Fruit fly (Drosophila melanogaster) whole organism, embryonic: Measurements from ENCODE around the gene CG7889.

Experiments used
- ATbp ChIP-seq: fragments of 200-800 bp; sonication (Bioruptor generic); optimal IDR thresholded peaks from 2 replicates; lab custom pipeline; 2017; ENCODE audit warnings: missing biosample characterization, mild to moderate bottlenecking, missing genetic modification characterization, missing genetic modification reagents
- Aef1 ChIP-seq: fragments of 200-800 bp; sonication (Bioruptor generic); IDR thresholded peaks from 3 replicates; pipeline ENCODE4 v1.3.6; 2022; ENCODE audit warnings: missing biosample characterization, missing genetic modification characterization
- Asciz ChIP-seq: fragments of 200-800 bp; sonication (Bioruptor generic); optimal IDR thresholded peaks from 2 replicates; lab custom pipeline; 2017; ENCODE audit warnings: missing biosample characterization, mild to moderate bottlenecking, missing genetic modification characterization, missing genetic modification reagents
- C15 ChIP-seq: fragments of 200-800 bp; sonication (Bioruptor generic); IDR thresholded peaks from 3 replicates; pipeline ENCODE4 v1.3.6; 2022; ENCODE audit warnings: missing biosample characterization, missing genetic modification characterization
- CG10209 ChIP-seq: fragments of 200-800 bp; sonication (Bioruptor generic); optimal IDR thresholded peaks from 3 replicates; lab custom pipeline; 2017; ENCODE audit warnings: missing biosample characterization, mild to moderate bottlenecking, missing genetic modification characterization, missing genetic modification reagents
- CG10565 ChIP-seq: fragments of 200-800 bp; sonication (Bioruptor generic); optimal IDR thresholded peaks from 3 replicates; lab custom pipeline; 2016; ENCODE audit warnings: missing biosample characterization, mild to moderate bottlenecking, missing genetic modification characterization
- CG10654 ChIP-seq: fragments of 200-800 bp; sonication (Bioruptor generic); optimal IDR thresholded peaks from 2 replicates; lab custom pipeline; 2016; ENCODE audit warnings: missing biosample characterization, missing genetic modification characterization
- CG11093 ChIP-seq: fragments of 200-800 bp; sonication (Bioruptor generic); IDR thresholded peaks from 3 replicates; pipeline ENCODE4 v1.3.6; 2022; ENCODE audit warnings: missing biosample characterization, missing genetic modification characterization
- CG1647 ChIP-seq: fragments of 200-800 bp; sonication (Bioruptor generic); optimal IDR thresholded peaks from 3 replicates; lab custom pipeline; 2016; ENCODE audit warnings: missing biosample characterization, missing genetic modification characterization
- CG1792 ChIP-seq: fragments of 200-800 bp; sonication (Bioruptor generic); optimal IDR thresholded peaks from 2 replicates; lab custom pipeline; 2016; ENCODE audit warnings: missing biosample characterization, missing genetic modification characterization
- CG18011 ChIP-seq: fragments of 200-800 bp; sonication (Bioruptor generic); optimal IDR thresholded peaks from 2 replicates; lab custom pipeline; 2017; ENCODE audit warnings: missing biosample characterization, missing genetic modification characterization, mild to moderate bottlenecking, moderate library complexity, missing genotype
- CG18599 ChIP-seq: fragments of 200-800 bp; sonication (Bioruptor generic); optimal IDR thresholded peaks from 3 replicates; lab custom pipeline; 2017; ENCODE audit warnings: missing biosample characterization, missing genetic modification characterization, mild to moderate bottlenecking, moderate library complexity, missing genetic modification reagents
- CG3065 ChIP-seq: fragments of 200-800 bp; sonication (Bioruptor generic); optimal IDR thresholded peaks from 2 replicates; lab custom pipeline; 2016; ENCODE audit warnings: missing biosample characterization, missing genetic modification characterization
- CG32532 ChIP-seq: fragments of 200-800 bp; sonication (Bioruptor generic); IDR thresholded peaks from 2 replicates; pipeline ENCODE4 v1.3.6; 2022; ENCODE audit warnings: missing biosample characterization, missing genetic modification characterization
- CG34376 ChIP-seq: fragments of 200-800 bp; sonication (Bioruptor generic); optimal IDR thresholded peaks from 2 replicates; lab custom pipeline; 2018; ENCODE audit warnings: missing biosample characterization, mild to moderate bottlenecking, missing genetic modification characterization
- CG7271 ChIP-seq: fragments of 200-800 bp; sonication (Bioruptor generic); optimal IDR thresholded peaks from 2 replicates; lab custom pipeline; 2018; ENCODE audit warnings: missing biosample characterization, mild to moderate bottlenecking, missing genetic modification characterization, moderate library complexity
- CG7357 ChIP-seq: fragments of 200-800 bp; sonication (Bioruptor generic); IDR thresholded peaks from 3 replicates; pipeline ENCODE4 v1.3.6; 2022; ENCODE audit warnings: missing biosample characterization, missing genetic modification characterization
- CG7928 ChIP-seq: fragments of 200-800 bp; sonication (Bioruptor generic); optimal IDR thresholded peaks from 2 replicates; lab custom pipeline; 2017; ENCODE audit warnings: missing biosample characterization, mild to moderate bottlenecking, missing genetic modification characterization
- CG8359 ChIP-seq: fragments of 200-800 bp; sonication (Bioruptor generic); optimal IDR thresholded peaks from 2 replicates; lab custom pipeline; 2017; ENCODE audit warnings: missing biosample characterization, mild to moderate bottlenecking, missing genetic modification characterization, borderline replicate concordance
- D19A ChIP-seq: fragments of 200-800 bp; optimal IDR thresholded peaks from 3 replicates; lab custom pipeline; 2019; ENCODE audit warnings: missing biosample characterization, mild to moderate bottlenecking, missing genetic modification characterization, moderate library complexity
- Gsc ChIP-seq: fragments of 200-800 bp; sonication (Bioruptor generic); IDR thresholded peaks from 2 replicates; pipeline ENCODE4 v1.3.6; 2022; ENCODE audit warnings: missing biosample characterization, missing genetic modification characterization
- HHEX ChIP-seq: fragments of 200-800 bp; sonication (Bioruptor generic); optimal IDR thresholded peaks from 3 replicates; lab custom pipeline; 2017; ENCODE audit warnings: missing biosample characterization, mild to moderate bottlenecking, missing genetic modification characterization, missing genetic modification reagents
- HLH4C ChIP-seq: fragments of 200-800 bp; sonication (Bioruptor generic); IDR thresholded peaks from 3 replicates; pipeline ENCODE4 v1.3.6; 2022; ENCODE audit warnings: missing biosample characterization, missing genetic modification characterization; ENCODE audit not compliant: partially characterized antibody
- HLH54F ChIP-seq: fragments of 200-800 bp; sonication (Bioruptor generic); optimal IDR thresholded peaks from 3 replicates; lab custom pipeline; 2016; ENCODE audit warnings: missing biosample characterization, missing genetic modification characterization
- Hmx ChIP-seq: fragments of 200-800 bp; sonication (Bioruptor generic); optimal IDR thresholded peaks from 2 replicates; lab custom pipeline; 2016; ENCODE audit warnings: missing biosample characterization, missing genetic modification characterization
- Hr39 ChIP-seq: fragments of >200 bp; optimal IDR thresholded peaks from 2 replicates; lab custom pipeline; 2017
- MTF-1 ChIP-seq: fragments of 200-800 bp; sonication (Bioruptor generic); optimal IDR thresholded peaks from 2 replicates; lab custom pipeline; 2018; ENCODE audit warnings: missing biosample characterization, mild to moderate bottlenecking, missing genetic modification characterization, borderline replicate concordance
- Med ChIP-seq: fragments of 200-800 bp; sonication (Bioruptor generic); peaks from one replicate; lab custom pipeline; 2016; ENCODE audit warnings: missing biosample characterization, missing genetic modification characterization, mild to moderate bottlenecking, inconsistent platforms, moderate library complexity
- Mrtf ChIP-seq: fragments of 200-800 bp; sonication (Bioruptor generic); IDR thresholded peaks from 3 replicates; pipeline ENCODE4 v1.3.6; 2022; ENCODE audit warnings: missing biosample characterization, missing genetic modification characterization
- Oaz ChIP-seq: fragments of 200-800 bp; sonication (Bioruptor generic); IDR thresholded peaks from 2 replicates; pipeline ENCODE4 v1.3.6; 2022; ENCODE audit warnings: missing biosample characterization, missing genetic modification characterization
- Rfx ChIP-seq: fragments of 200-800 bp; sonication (Bioruptor generic); IDR thresholded peaks from 2 replicates; pipeline ENCODE4 v1.3.6; 2022; ENCODE audit warnings: missing biosample characterization, missing genetic modification characterization
- Side ChIP-seq: fragments of 200-800 bp; sonication (Bioruptor generic); optimal IDR thresholded peaks from 2 replicates; lab custom pipeline; 2016; ENCODE audit warnings: missing biosample characterization, missing genetic modification characterization
- Vsx1 ChIP-seq: fragments of 200-800 bp; sonication (Bioruptor generic); optimal IDR thresholded peaks from 2 replicates; lab custom pipeline; 2017; ENCODE audit warnings: missing biosample characterization, mild to moderate bottlenecking, missing genetic modification characterization, missing genetic modification reagents
- Xrp1 ChIP-seq: fragments of 200-800 bp; sonication (Bioruptor generic); IDR thresholded peaks from 2 replicates; pipeline ENCODE4 v1.3.6; 2022; ENCODE audit warnings: missing biosample characterization, missing genetic modification characterization
- ara ChIP-seq: fragments of 200-800 bp; sonication (Bioruptor generic); IDR thresholded peaks from 2 replicates; pipeline ENCODE4 v1.3.6; 2022; ENCODE audit warnings: missing biosample characterization, missing genetic modification characterization
- br ChIP-seq: fragments of >200 bp; optimal IDR thresholded peaks from 2 replicates; lab custom pipeline; 2017
- btn ChIP-seq: fragments of 200-800 bp; sonication (Bioruptor generic); optimal IDR thresholded peaks from 2 replicates; lab custom pipeline; 2016; ENCODE audit warnings: missing biosample characterization, missing genetic modification characterization
- cad ChIP-seq: fragments of >200 bp; optimal IDR thresholded peaks from 2 replicates; lab custom pipeline; 2017; ENCODE audit warnings: missing biosample characterization, missing genetic modification characterization
- chif ChIP-seq, 2 experiments: fragments of 200-800 bp; sonication (Bioruptor generic); optimal IDR thresholded peaks; 3 replicates each; lab custom pipeline; 2016; ENCODE audit warnings: missing biosample characterization in 2 of 2, missing genetic modification characterization in 2 of 2
- danr ChIP-seq: fragments of 200-800 bp; sonication (Bioruptor generic); IDR thresholded peaks from 2 replicates; pipeline ENCODE4 v1.3.6; 2022; ENCODE audit warnings: missing biosample characterization, missing genetic modification characterization
- dm ChIP-seq: fragments of 200-800 bp; sonication (Bioruptor generic); optimal IDR thresholded peaks from 3 replicates; lab custom pipeline; 2016; ENCODE audit warnings: missing biosample characterization, missing genetic modification characterization
- ems ChIP-seq: fragments of 200-800 bp; sonication (Bioruptor generic); optimal IDR thresholded peaks from 3 replicates; lab custom pipeline; 2016; ENCODE audit warnings: missing biosample characterization, missing genetic modification characterization
- gem ChIP-seq: fragments of 200-800 bp; sonication (Bioruptor generic); optimal IDR thresholded peaks from 2 replicates; lab custom pipeline; 2019; ENCODE audit warnings: missing biosample characterization, mild to moderate bottlenecking, missing genetic modification characterization, moderate library complexity
- hth ChIP-seq: fragments of >200 bp; optimal IDR thresholded peaks from 2 replicates; lab custom pipeline; 2017; ENCODE audit warnings: inconsistent platforms
- lov ChIP-seq, 2 experiments: fragments of 200-800 bp in 1 of 2; fragments of >200 bp in 1 of 2; sonication (Bioruptor generic) in 1 of 2; IDR thresholded peaks in 1 of 2; optimal IDR thresholded peaks in 1 of 2; 2 replicates in 1 of 2; 3 replicates in 1 of 2; pipeline versions ENCODE4 v1.3.6 to Lab custom; 2017 to 2022; ENCODE audit warnings: missing biosample characterization in 1 of 2, missing genetic modification characterization in 1 of 2
- org-1 ChIP-seq: fragments of 200-800 bp; sonication (Bioruptor generic); optimal IDR thresholded peaks from 2 replicates; lab custom pipeline; 2017; ENCODE audit warnings: missing biosample characterization, missing genetic modification characterization
- prd ChIP-seq, 3 experiments: fragments of >200 bp in 2 of 3; fragments of 200-800 bp in 1 of 3; sonication (Bioruptor generic) in 1 of 3; optimal IDR thresholded peaks in 2 of 3; IDR thresholded peaks in 1 of 3; 2 replicates in 2 of 3; 3 replicates in 1 of 3; pipeline versions ENCODE4 v1.3.6 to Lab custom; 2017 to 2022; ENCODE audit warnings: missing biosample characterization in 1 of 3, missing genetic modification characterization in 1 of 3
- sim ChIP-seq: fragments of 200-800 bp; sonication (Bioruptor generic); IDR thresholded peaks from 2 replicates; pipeline ENCODE4 v1.3.6; 2022; ENCODE audit warnings: missing biosample characterization, missing genetic modification characterization
- ssp ChIP-seq: fragments of 200-800 bp; sonication (Bioruptor generic); IDR thresholded peaks from 2 replicates; pipeline ENCODE4 v1.3.6; 2022; ENCODE audit warnings: missing biosample characterization, missing genetic modification characterization
- tna ChIP-seq: fragments of 200-800 bp; sonication (Bioruptor generic); IDR thresholded peaks from 2 replicates; pipeline ENCODE4 v1.3.6; 2022; ENCODE audit warnings: missing biosample characterization, missing genetic modification characterization; ENCODE audit not compliant: partially characterized antibody
- ttk ChIP-seq: fragments of 200-800 bp; sonication (Bioruptor generic); IDR thresholded peaks from 2 replicates; pipeline ENCODE4 v2.1.2; 2022; ENCODE audit warnings: missing biosample characterization, missing genetic modification characterization
- tup ChIP-seq: fragments of 200-800 bp; sonication (Bioruptor generic); optimal IDR thresholded peaks from 2 replicates; lab custom pipeline; 2016; ENCODE audit warnings: missing biosample characterization, mild to moderate bottlenecking, missing genetic modification characterization, moderate library complexity

Gene CG7889

DNA sequence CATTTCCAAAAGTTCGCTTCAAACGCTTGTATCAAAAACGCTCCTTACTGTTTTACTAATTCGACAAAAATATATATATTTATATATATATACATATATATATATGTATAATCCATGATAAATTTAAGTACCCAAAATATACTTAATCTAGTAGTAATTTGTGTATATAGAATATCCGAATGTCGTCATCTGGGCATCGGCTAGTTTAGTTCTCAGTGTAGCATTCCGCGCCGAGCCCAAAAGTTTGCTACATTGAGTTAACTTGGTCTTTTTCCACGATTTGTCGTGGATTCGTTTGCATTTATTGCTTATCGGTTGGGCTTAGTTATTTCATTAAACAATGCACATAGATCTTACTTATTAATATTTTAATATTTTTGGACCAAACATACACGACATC is 37.8 kb downstream of the CG7889 start (continued):
- TF ChIP-seq prd (optimal IDR thresholded peaks at IDR 0.05; lab: Kevin White, UChicago), result no peak
- TF ChIP-seq prd (GFP tag; IDR thresholded peaks at IDR 0.05; lab: Robert Waterston, UW), result no peak
- peak; percentile 30 for TF ChIP-seq D19A (tag; lab: Kevin White, UChicago)
- peak; percentile 32 for TF ChIP-seq ATbp (GFP tag; lab: Kevin White, UChicago)
- peak; percentile 17; the same call in 1 of the 3 replicates for TF ChIP-seq Aef1
- no peak for TF ChIP-seq Hr39 (lab: Kevin White, UChicago)
- no peak for TF ChIP-seq br (lab: Kevin White, UChicago)
- TF ChIP-seq lov (optimal IDR thresholded peaks at IDR 0.05; lab: Kevin White, UChicago), result no peak
- no peak for TF ChIP-seq lov (GFP tag; IDR thresholded peaks at IDR 0.05; lab: Robert Waterston, UW)
- TF ChIP-seq Gsc (GFP tag; lab: Robert Waterston, UW), result no peak
- peak; percentile 63; the same call in 1 of the 2 replicates for TF ChIP-seq CG32532 (GFP tag; lab: Robert Waterston, UW)
- no peak for TF ChIP-seq CG3065 (GFP tag; lab: Kevin White, UChicago)
- TF ChIP-seq Asciz (GFP tag; lab: Kevin White, UChicago), result no peak
- no peak for TF ChIP-seq C15 (GFP tag; lab: Robert Waterston, UW)
- peak; percentile 75 for TF ChIP-seq Med (GFP tag; lab: Kevin White, UChicago)
- TF ChIP-seq org-1 (GFP tag; lab: Kevin White, UChicago), result no peak
- TF ChIP-seq HHEX, result peak; percentile 45
- no peak for TF ChIP-seq CG18011 (GFP tag; lab: Kevin White, UChicago)
- no peak for TF ChIP-seq CG7271 (tag; lab: Kevin White, UChicago)
- no peak for TF ChIP-seq Mrtf (GFP tag; lab: Robert Waterston, UW)
- TF ChIP-seq Oaz (GFP tag; lab: Robert Waterston, UW), result no peak
- TF ChIP-seq HLH4C, result no peak
- no peak for TF ChIP-seq ems
- TF ChIP-seq CG10654 (GFP tag; lab: Kevin White, UChicago), result peak; percentile 6
- no peak for TF ChIP-seq danr
- no peak for TF ChIP-seq tna (GFP tag; lab: Robert Waterston, UW)
- TF ChIP-seq Vsx1, result no peak
- TF ChIP-seq cad, result no peak
- TF ChIP-seq tup, result no peak
- no peak for TF ChIP-seq CG11093 (GFP tag; lab: Robert Waterston, UW)
- TF ChIP-seq CG18599 (GFP tag; lab: Kevin White, UChicago), result no peak
- no peak for TF ChIP-seq hth (lab: Kevin White, UChicago)
- TF ChIP-seq chif (GFP tag; optimal IDR thresholded peaks at IDR 0.05; lab: Kevin White, UChicago), result no peak
- TF ChIP-seq CG10565, result no peak
- peak; percentile 63 for TF ChIP-seq gem (tag; lab: Kevin White, UChicago)
- no peak for TF ChIP-seq CG7928 (GFP tag; lab: Kevin White, UChicago)
- TF ChIP-seq ssp (GFP tag; lab: Robert Waterston, UW), result no peak
- no peak for TF ChIP-seq CG7357 (GFP tag; lab: Robert Waterston, UW)
- peak; percentile 6 for TF ChIP-seq CG10209
- peak; percentile 66 for TF ChIP-seq Rfx (GFP tag; lab: Robert Waterston, UW)
- no peak for TF ChIP-seq dm
- TF ChIP-seq ara (GFP tag; lab: Robert Waterston, UW), result no peak
- no peak for TF ChIP-seq MTF-1 (GFP tag; lab: Kevin White, UChicago)
- TF ChIP-seq CG8359 (GFP tag; lab: Kevin White, UChicago), result no peak
- no peak for TF ChIP-seq Hmx (GFP tag; lab: Kevin White, UChicago)
- TF ChIP-seq HLH54F, result no peak
- TF ChIP-seq sim (GFP tag; lab: Robert Waterston, UW), result no peak
- no peak for TF ChIP-seq CG1792
- no peak for TF ChIP-seq ttk (GFP tag; lab: Robert Waterston, UW)
- TF ChIP-seq CG1647, result no peak
- peak; percentile 34; the same call in 1 of the 2 replicates for TF ChIP-seq Xrp1 (GFP tag; lab: Robert Waterston, UW)
- TF ChIP-seq btn (GFP tag; lab: Kevin White, UChicago), result no peak
- no peak for TF ChIP-seq Side (GFP tag; lab: Kevin White, UChicago)
- TF ChIP-seq CG34376 (GFP tag; lab: Kevin White, UChicago), result no peak
